Fruit fly (Drosophila melanogaster) whole organism, adult: Measurements from ENCODE around the gene CG3345.

ENCODE experiments used
- CG14711 ChIP-seq: fragments of 200-800 bp; sonication (Bioruptor generic); optimal IDR thresholded peaks from 2 replicates; lab custom pipeline; 2018; ENCODE audit warnings: missing biosample characterization, mild to moderate bottlenecking, missing genetic modification characterization, moderate library complexity
- CG1620 ChIP-seq: fragments of 200-800 bp; sonication (Bioruptor generic); optimal IDR thresholded peaks from 2 replicates; lab custom pipeline; 2016; ENCODE audit warnings: missing biosample characterization, missing genetic modification characterization
- CG5204 ChIP-seq: fragments of 200-800 bp; sonication (Bioruptor generic); optimal IDR thresholded peaks from 2 replicates; lab custom pipeline; 2016; ENCODE audit warnings: missing biosample characterization, missing genetic modification characterization
- toe ChIP-seq: fragments of 200-800 bp; sonication (Bioruptor generic); optimal IDR thresholded peaks from 2 replicates; lab custom pipeline; 2016; ENCODE audit warnings: missing biosample characterization, missing genetic modification characterization

- TF ChIP-seq toe (GFP tag; lab: Kevin White, UChicago) (no peak), CG1620 (GFP tag; lab: Kevin White, UChicago) (no peak), CG14711 (no peak), CG5204 (GFP tag; lab: Kevin White, UChicago) (no peak)
These were observed 29.4 kb downstream of the CG3345 start for dm6 chr2L:298285-298644.
